Worm (Caenorhabditis elegans): Measurements from ENCODE around the gene fbxa-82.

Gene fbxa-82

ce11 chrV:15012542-15013301 lies 39.6 kb downstream of the fbxa-82 start:
- TF ChIP-seq W03F9.2 (tag; optimal IDR thresholded peaks at IDR 0.05) (no peak), dao-5 (tag; optimal IDR thresholded peaks at IDR 0.05) (no peak), him-1 (tag; optimal IDR thresholded peaks at IDR 0.05) (no peak)

- no peak for TF ChIP-seq dao-5 (tag; optimal IDR thresholded peaks at IDR 0.05)
Measured at ce11 chrV:15011560-15011959, 40.8 kb downstream of the fbxa-82 start, which contains the start of gene nmr-2. TSS of gene nmr-2 (minus strand) at chrV:15011660.

- TF ChIP-seq him-1 (tag; optimal IDR thresholded peaks at IDR 0.05) (no peak), dao-5 (tag; optimal IDR thresholded peaks at IDR 0.05) (no peak), W03F9.2 (tag; optimal IDR thresholded peaks at IDR 0.05) (no peak)
Measured at ce11 chrV:15004800-15005199, 47.5 kb downstream of the fbxa-82 start, which contains the start of gene hrde-2. TSS of gene hrde-2 (plus strand) at chrV:15005100.

ce11 chrV:15002184-15002690 lies 50.1 kb downstream of the fbxa-82 start, which contains the start of the genes fib-1 and mut-15:
TSS of gene fib-1 (minus strand) at chrV:15002223.
TSS of gene mut-15 (plus strand) at chrV:15002543.
- TF ChIP-seq him-1 (tag; optimal IDR thresholded peaks at IDR 0.05) (peak; percentile 55), W03F9.2 (tag; optimal IDR thresholded peaks at IDR 0.05) (peak; percentile 90), dao-5 (tag; optimal IDR thresholded peaks at IDR 0.05) (no peak)

ce11 chrV:15001536-15001935 lies 50.8 kb downstream of the fbxa-82 start:
- TF ChIP-seq dao-5 (tag; optimal IDR thresholded peaks at IDR 0.05) (no peak), him-1 (tag; optimal IDR thresholded peaks at IDR 0.05) (no peak), W03F9.2 (tag; optimal IDR thresholded peaks at IDR 0.05) (no peak)

Data from whole organism, L4/young adult.